Worm (Caenorhabditis elegans) whole organism, L2 larva: Measurements from ENCODE around the gene fbxa-6.

Source experiments
- ZK546.5 ChIP-seq: sonication (generic microtip); optimal IDR thresholded peaks from 2 replicates; lab custom pipeline; 2017; ENCODE audit warnings: missing biosample characterization, missing genetic modification characterization
- nhr-11 ChIP-seq: fragments of 150-350 bp; optimal IDR thresholded peaks from 2 replicates; lab custom pipeline; 2014; ENCODE audit warnings: missing biosample characterization, missing genetic modification characterization
- nhr-237 ChIP-seq: fragments of 150-350 bp; optimal IDR thresholded peaks from 2 replicates; lab custom pipeline; 2014; ENCODE audit warnings: missing biosample characterization, missing genetic modification characterization
- sma-9 ChIP-seq, 2 experiments: fragments of 150-350 bp in 1 of 2; sonication (generic microtip) in 1 of 2; optimal IDR thresholded peaks; 2 replicates each; lab custom pipeline; 2014 to 2016; ENCODE audit warnings: missing genetic modification characterization in 2 of 2, mild to moderate bottlenecking in 1 of 2, missing biosample characterization in 1 of 2, missing compliant biosample characterization in 1 of 2, missing genetic modification reagents in 1 of 2, moderate library complexity in 1 of 2
- snpc-4 ChIP-seq: fragments of 150-350 bp; optimal IDR thresholded peaks from 2 replicates; lab custom pipeline; 2014; ENCODE audit warnings: missing biosample characterization, missing genetic modification characterization
- unc-55 ChIP-seq: fragments of 150-350 bp; sonication (generic microtip); optimal IDR thresholded peaks from 3 replicates; lab custom pipeline; 2014; ENCODE audit warnings: missing biosample characterization, missing genetic modification reagents, missing genetic modification characterization

DNA sequence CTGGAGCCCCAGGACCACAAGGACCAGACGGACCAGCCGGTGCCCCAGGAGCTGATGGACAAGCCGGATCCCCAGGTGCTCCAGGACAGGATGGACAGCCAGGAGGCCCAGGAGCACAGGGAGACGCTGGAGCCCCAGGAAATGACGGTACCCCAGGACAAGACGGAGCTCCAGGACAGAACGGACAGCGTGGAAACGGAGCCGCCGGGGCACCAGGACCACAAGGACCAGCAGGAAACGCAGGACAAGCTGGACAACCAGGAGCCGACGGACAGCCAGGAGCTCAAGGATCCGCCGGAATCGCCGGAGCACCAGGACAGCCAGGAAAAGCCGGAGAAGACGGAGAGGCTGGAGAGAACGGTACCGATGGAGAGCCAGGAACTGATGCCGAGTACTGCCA, 38.6 kb upstream of the fbxa-6 start:
- TF ChIP-seq snpc-4 (tag; lab: Kevin White, UChicago) (no peak), nhr-237 (no peak), unc-55 (GFP tag; lab: Kevin White, UChicago) (no peak), ZK546.5 (no peak), sma-9 (GFP tag; optimal IDR thresholded peaks at IDR 0.05; lab: Kevin White, UChicago) (no peak), sma-9 (tag; optimal IDR thresholded peaks at IDR 0.05; lab: Kevin White, UChicago) (no peak), nhr-11 (tag; lab: Kevin White, UChicago) (no peak)
